Worm (Caenorhabditis elegans): Measurements from ENCODE around the gene C38C3.3.

- no peak for TF ChIP-seq lsy-2 (tag; optimal IDR thresholded peaks at IDR 0.05)
- TF ChIP-seq dmd-4 (tag; optimal IDR thresholded peaks at IDR 0.05) = no peak
- no peak for TF ChIP-seq blmp-1 (tag; optimal IDR thresholded peaks at IDR 0.05; ENCODE audit: insufficient read depth)
- no peak for TF ChIP-seq egl-27 (tag; optimal IDR thresholded peaks at IDR 0.05)
- no peak for TF ChIP-seq lin-11 (tag; optimal IDR thresholded peaks at IDR 0.05)
- TF ChIP-seq ceh-82 (tag; optimal IDR thresholded peaks at IDR 0.05) = no peak
These were observed 8.2 kb upstream of the C38C3.3 start for ce11 chrV:1487262-1487661.
